Worm (Caenorhabditis elegans) whole organism, mixed stage, embryonic: ENCODE data around the gene emre-1.

ENCODE experiments used
- M03D4.4 ChIP-seq: sonication (generic microtip); optimal IDR thresholded peaks from 2 replicates; lab custom pipeline; 2017; ENCODE audit warnings: mild to moderate bottlenecking, missing genetic modification characterization, missing compliant biosample characterization
- bed-3 ChIP-seq: fragments of 200-800 bp; sonication (Bioruptor generic); optimal IDR thresholded peaks from 3 replicates; lab custom pipeline; 2018; ENCODE audit warnings: mild to moderate bottlenecking, missing genetic modification characterization, moderate library complexity, missing compliant biosample characterization
- blmp-1 ChIP-seq: fragments of 150-350 bp; optimal IDR thresholded peaks from 2 replicates; lab custom pipeline; 2014; ENCODE audit warnings: missing biosample characterization, missing genetic modification characterization
- ceh-39 ChIP-seq: fragments of 150-350 bp; optimal IDR thresholded peaks from 2 replicates; lab custom pipeline; 2014; ENCODE audit warnings: missing biosample characterization, missing genetic modification characterization
- ceh-43 ChIP-seq: fragments of 200-800 bp; sonication (Bioruptor generic); optimal IDR thresholded peaks from 2 replicates; lab custom pipeline; 2018; ENCODE audit warnings: mild to moderate bottlenecking, missing genetic modification characterization, moderate library complexity, missing compliant biosample characterization
- ceh-83 ChIP-seq: fragments of 200-800 bp; sonication (Bioruptor generic); optimal IDR thresholded peaks from 2 replicates; lab custom pipeline; 2018; ENCODE audit warnings: mild to moderate bottlenecking, missing genetic modification characterization, missing compliant biosample characterization
- ces-1 ChIP-seq: fragments of 150-350 bp; optimal IDR thresholded peaks from 2 replicates; lab custom pipeline; 2014; ENCODE audit warnings: missing biosample characterization, missing genetic modification reagents, missing genetic modification characterization
- cnd-1 ChIP-seq: fragments of 200-800 bp; sonication (Bioruptor generic); optimal IDR thresholded peaks from 2 replicates; lab custom pipeline; 2018; ENCODE audit warnings: mild to moderate bottlenecking, missing genetic modification characterization, missing compliant biosample characterization
- drap-1 ChIP-seq: fragments of 200-800 bp; sonication (Bioruptor generic); optimal IDR thresholded peaks from 3 replicates; lab custom pipeline; 2018; ENCODE audit warnings: mild to moderate bottlenecking, missing genetic modification characterization, missing compliant biosample characterization
- elt-1 ChIP-seq: sonication (generic microtip); optimal IDR thresholded peaks from 2 replicates; lab custom pipeline; 2017; ENCODE audit warnings: missing genetic modification characterization, mild to moderate bottlenecking, missing compliant biosample characterization, antibody characterized with exemption, moderate library complexity, borderline replicate concordance; ENCODE audit not compliant: insufficient read depth
- elt-3 ChIP-seq: fragments of 150-350 bp; optimal IDR thresholded peaks from 2 replicates; lab custom pipeline; 2014; ENCODE audit warnings: missing biosample characterization, missing genetic modification characterization
- flh-1 ChIP-seq: fragments of 200-800 bp; sonication (Bioruptor generic); optimal IDR thresholded peaks from 2 replicates; lab custom pipeline; 2018; ENCODE audit warnings: mild to moderate bottlenecking, missing genetic modification characterization, moderate library complexity, missing compliant biosample characterization
- ham-2 ChIP-seq: fragments of 200-800 bp; sonication (Bioruptor generic); optimal IDR thresholded peaks from 2 replicates; lab custom pipeline; 2018; ENCODE audit warnings: mild to moderate bottlenecking, missing genetic modification characterization, missing compliant biosample characterization
- hlh-1 ChIP-seq: fragments of 150-350 bp; optimal IDR thresholded peaks from 2 replicates; lab custom pipeline; 2014; ENCODE audit warnings: missing biosample characterization, missing genetic modification reagents, missing genetic modification characterization
- lin-13 ChIP-seq: fragments of 150-350 bp; optimal IDR thresholded peaks from 2 replicates; lab custom pipeline; 2014; ENCODE audit warnings: missing biosample characterization, missing genetic modification characterization
- lsy-2 ChIP-seq: fragments of 150-350 bp; optimal IDR thresholded peaks from 2 replicates; lab custom pipeline; 2014; ENCODE audit warnings: missing biosample characterization, missing genetic modification characterization
- mab-5 ChIP-seq: fragments of 150-350 bp; optimal IDR thresholded peaks from 2 replicates; lab custom pipeline; 2014; ENCODE audit warnings: missing biosample characterization, missing genetic modification characterization
- mep-1 ChIP-seq: fragments of 150-350 bp; optimal IDR thresholded peaks from 2 replicates; lab custom pipeline; 2017; ENCODE audit warnings: missing biosample characterization, missing genetic modification reagents, missing genetic modification characterization, inconsistent platforms
- mls-2 ChIP-seq: sonication (generic microtip); optimal IDR thresholded peaks from 2 replicates; lab custom pipeline; 2016; ENCODE audit warnings: mild to moderate bottlenecking, missing genetic modification characterization, moderate library complexity, missing compliant biosample characterization
- nhr-237 ChIP-seq: fragments of 150-350 bp; optimal IDR thresholded peaks from 2 replicates; lab custom pipeline; 2014; ENCODE audit warnings: missing biosample characterization, missing genetic modification characterization
- nhr-28 ChIP-seq: fragments of 150-350 bp; optimal IDR thresholded peaks from 2 replicates; lab custom pipeline; 2014; ENCODE audit warnings: missing biosample characterization, missing genetic modification characterization
- nhr-76 ChIP-seq: sonication (generic microtip); optimal IDR thresholded peaks from 2 replicates; lab custom pipeline; 2017; ENCODE audit warnings: missing biosample characterization, missing genetic modification characterization
- pha-4 ChIP-seq: fragments of 150-350 bp; optimal IDR thresholded peaks from 2 replicates; lab custom pipeline; 2018; ENCODE audit warnings: missing biosample characterization, missing genetic modification reagents, missing genetic modification characterization
- sem-2 ChIP-seq: fragments of 200-800 bp; sonication (Bioruptor generic); optimal IDR thresholded peaks from 2 replicates; lab custom pipeline; 2018; ENCODE audit warnings: mild to moderate bottlenecking, missing genetic modification characterization, missing compliant biosample characterization
- sptf-1 ChIP-seq: sonication (generic microtip); optimal IDR thresholded peaks from 2 replicates; lab custom pipeline; 2017; ENCODE audit warnings: mild to moderate bottlenecking, missing genetic modification characterization, moderate library complexity, missing compliant biosample characterization
- tbx-8 ChIP-seq: fragments of 200-800 bp; sonication (Bioruptor generic); optimal IDR thresholded peaks from 2 replicates; lab custom pipeline; 2018; ENCODE audit warnings: mild to moderate bottlenecking, missing genetic modification characterization, moderate library complexity, missing compliant biosample characterization
- unc-120 ChIP-seq: sonication (generic microtip); optimal IDR thresholded peaks from 2 replicates; lab custom pipeline; 2017; ENCODE audit warnings: missing genetic modification characterization, missing compliant biosample characterization; ENCODE audit not compliant: poor library complexity, severe bottlenecking
- unc-39 ChIP-seq: fragments of 150-350 bp; optimal IDR thresholded peaks from 2 replicates; lab custom pipeline; 2014; ENCODE audit warnings: missing biosample characterization, missing genetic modification characterization
- unc-62 ChIP-seq: fragments of 150-350 bp; optimal IDR thresholded peaks from 2 replicates; lab custom pipeline; 2014; ENCODE audit warnings: missing biosample characterization, missing genetic modification reagents, missing genetic modification characterization
- zip-8 ChIP-seq: fragments of 150-350 bp; optimal IDR thresholded peaks from 2 replicates; lab custom pipeline; 2014; ENCODE audit warnings: missing biosample characterization, missing genetic modification characterization

emre-1 gene

ce11 chrX:14960841-14961240 is 18.6 kb upstream of the emre-1 start:
- no peak for TF ChIP-seq mep-1 (tag; lab: Kevin White, UChicago)

DNA sequence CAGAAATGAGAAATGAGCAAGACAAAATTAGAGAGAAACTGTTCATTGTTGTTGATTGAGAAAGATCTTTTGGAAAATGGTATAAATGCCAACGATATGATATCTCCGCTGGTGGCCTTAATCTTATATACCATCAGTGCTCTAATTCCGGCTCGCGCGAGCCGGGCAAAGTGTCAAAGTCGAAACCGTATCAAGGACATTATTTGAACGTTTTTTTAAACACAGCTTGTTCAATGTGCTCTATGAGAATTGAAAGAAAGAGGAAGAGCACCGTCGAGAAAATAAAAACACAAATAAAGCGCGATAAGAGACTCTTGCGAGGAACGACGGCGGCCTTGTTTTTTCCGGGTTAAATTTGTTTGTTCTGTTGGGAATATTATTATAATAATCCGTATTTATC is 18.0 kb upstream of the emre-1 start, which contains the start of gene idpp-3:
idpp-3 (minus strand) TSS at position 101 of the 400 bp plus-strand sequence.
- no peak for TF ChIP-seq nhr-76 (tag; lab: Kevin White, UChicago)
- no peak for TF ChIP-seq ceh-39
- no peak for TF ChIP-seq cnd-1 (tag; lab: Kevin White, UChicago)
- no peak for TF ChIP-seq elt-3 (tag; lab: Kevin White, UChicago)
- TF ChIP-seq M03D4.4 (tag; lab: Kevin White, UChicago): no peak
- TF ChIP-seq lsy-2 (tag; lab: Kevin White, UChicago): no peak
- TF ChIP-seq hlh-1 (tag; lab: Kevin White, UChicago): no peak
- no peak for TF ChIP-seq mep-1 (tag; lab: Kevin White, UChicago)
- no peak for TF ChIP-seq bed-3 (GFP tag; lab: Kevin White, UChicago)
- no peak for TF ChIP-seq ceh-43 (GFP tag; lab: Kevin White, UChicago)
- TF ChIP-seq sem-2: no peak
- no peak for TF ChIP-seq sptf-1
- TF ChIP-seq flh-1 (GFP tag; lab: Kevin White, UChicago): no peak
- TF ChIP-seq blmp-1 (tag; lab: Kevin White, UChicago): no peak
- no peak for TF ChIP-seq drap-1 (GFP tag; lab: Kevin White, UChicago)

DNA sequence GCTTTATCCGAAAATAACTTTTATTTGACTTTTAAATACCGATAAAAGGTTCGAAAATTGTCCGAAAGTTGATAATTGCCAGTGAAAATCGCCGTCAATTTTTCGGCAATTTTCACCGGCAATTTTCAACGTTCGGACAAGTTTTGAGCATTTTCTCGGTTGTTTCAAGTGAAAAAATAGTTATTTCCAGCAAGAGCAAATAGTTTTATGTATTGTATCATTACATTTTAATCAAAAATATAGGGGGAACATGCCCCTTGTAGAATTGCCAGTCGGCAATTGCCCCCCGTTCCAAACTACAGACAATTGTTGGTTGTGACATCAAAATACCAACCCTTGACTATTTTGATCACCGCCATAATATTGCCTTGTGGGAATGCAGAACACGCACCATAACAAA is 17.0 kb upstream of the emre-1 start, which contains the start of gene rgs-10:
rgs-10 (plus strand) TSS at position 301 of the 400 bp plus-strand sequence.
- no peak for TF ChIP-seq nhr-237 (tag; lab: Kevin White, UChicago)
- no peak for TF ChIP-seq sptf-1
- no peak for TF ChIP-seq ceh-39
- no peak for TF ChIP-seq zip-8 (tag; lab: Kevin White, UChicago)
- TF ChIP-seq sem-2: no peak
- no peak for TF ChIP-seq nhr-76 (tag; lab: Kevin White, UChicago)
- TF ChIP-seq blmp-1 (tag; lab: Kevin White, UChicago): no peak
- no peak for TF ChIP-seq ces-1 (GFP tag; lab: Kevin White, UChicago)
- TF ChIP-seq flh-1 (GFP tag; lab: Kevin White, UChicago): no peak
- no peak for TF ChIP-seq mab-5 (tag; lab: Kevin White, UChicago)
- TF ChIP-seq drap-1 (GFP tag; lab: Kevin White, UChicago): no peak
- no peak for TF ChIP-seq mls-2 (tag; lab: Kevin White, UChicago)
- TF ChIP-seq ceh-43 (GFP tag; lab: Kevin White, UChicago): no peak

ce11 chrX:14964253-14964652 is 15.2 kb upstream of the emre-1 start, which contains the start of gene rgs-11:
TSS of gene rgs-11 (plus strand) at chrX:14964553.
- TF ChIP-seq unc-39 (tag; lab: Kevin White, UChicago) (no peak), lin-13 (no peak), M03D4.4 (tag; lab: Kevin White, UChicago) (no peak), sptf-1 (no peak), ces-1 (GFP tag; lab: Kevin White, UChicago) (no peak), nhr-237 (tag; lab: Kevin White, UChicago) (no peak), flh-1 (GFP tag; lab: Kevin White, UChicago) (no peak), blmp-1 (tag; lab: Kevin White, UChicago) (no peak), ham-2 (GFP tag; lab: Kevin White, UChicago) (no peak), unc-62 (GFP tag; lab: Kevin White, UChicago) (no peak), mls-2 (tag; lab: Kevin White, UChicago) (no peak), unc-120 (tag; lab: Kevin White, UChicago) (no peak), zip-8 (tag; lab: Kevin White, UChicago) (no peak), tbx-8 (no peak), hlh-1 (tag; lab: Kevin White, UChicago) (no peak), elt-1 (no peak), elt-3 (tag; lab: Kevin White, UChicago) (no peak), pha-4 (tag; lab: Kevin White, UChicago) (no peak), mep-1 (tag; lab: Kevin White, UChicago) (no peak), mab-5 (tag; lab: Kevin White, UChicago) (no peak)
- TF ChIP-seq, all 35 proteins: peak for 0

DNA sequence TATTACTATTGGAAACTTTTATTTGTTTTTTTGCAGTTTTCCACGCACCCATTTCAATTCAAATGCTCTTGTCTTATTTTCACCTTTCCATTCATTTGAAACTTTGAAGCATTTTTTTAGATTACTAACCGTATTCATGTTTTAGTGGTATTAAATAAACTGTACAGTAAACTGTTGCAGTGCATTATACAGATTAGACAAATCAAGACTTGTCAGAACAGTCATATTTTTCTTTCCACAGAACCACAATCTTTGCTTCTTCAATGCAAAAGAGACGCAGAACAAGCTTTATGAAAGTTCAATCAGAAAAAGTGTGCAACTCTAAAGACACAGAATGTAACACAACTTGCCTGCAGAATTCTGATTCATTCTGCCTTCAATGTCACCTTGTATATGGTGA is 13.7 kb upstream of the emre-1 start, which contains the start of gene F45B8.5:
F45B8.5 (plus strand) TSS at position 301 of the 400 bp plus-strand sequence.
- TF ChIP-seq nhr-237 (tag; lab: Kevin White, UChicago): no peak
- no peak for TF ChIP-seq cnd-1 (tag; lab: Kevin White, UChicago)
- no peak for TF ChIP-seq nhr-28 (tag; lab: Kevin White, UChicago)
- no peak for TF ChIP-seq bed-3 (GFP tag; lab: Kevin White, UChicago)
- no peak for TF ChIP-seq hlh-1 (tag; lab: Kevin White, UChicago)
- TF ChIP-seq elt-3 (tag; lab: Kevin White, UChicago): no peak
- no peak for TF ChIP-seq lin-13
- no peak for TF ChIP-seq unc-62 (GFP tag; lab: Kevin White, UChicago)
- TF ChIP-seq blmp-1 (tag; lab: Kevin White, UChicago): no peak
- no peak for TF ChIP-seq pha-4 (tag; lab: Kevin White, UChicago)
- TF ChIP-seq ceh-43 (GFP tag; lab: Kevin White, UChicago): no peak
- TF ChIP-seq mab-5 (tag; lab: Kevin White, UChicago): no peak
- no peak for TF ChIP-seq M03D4.4 (tag; lab: Kevin White, UChicago)
- no peak for TF ChIP-seq ceh-83 (GFP tag; lab: Kevin White, UChicago)
